Worm (Caenorhabditis elegans): ENCODE data around the gene mig-21.

mig-21 gene

DNA sequence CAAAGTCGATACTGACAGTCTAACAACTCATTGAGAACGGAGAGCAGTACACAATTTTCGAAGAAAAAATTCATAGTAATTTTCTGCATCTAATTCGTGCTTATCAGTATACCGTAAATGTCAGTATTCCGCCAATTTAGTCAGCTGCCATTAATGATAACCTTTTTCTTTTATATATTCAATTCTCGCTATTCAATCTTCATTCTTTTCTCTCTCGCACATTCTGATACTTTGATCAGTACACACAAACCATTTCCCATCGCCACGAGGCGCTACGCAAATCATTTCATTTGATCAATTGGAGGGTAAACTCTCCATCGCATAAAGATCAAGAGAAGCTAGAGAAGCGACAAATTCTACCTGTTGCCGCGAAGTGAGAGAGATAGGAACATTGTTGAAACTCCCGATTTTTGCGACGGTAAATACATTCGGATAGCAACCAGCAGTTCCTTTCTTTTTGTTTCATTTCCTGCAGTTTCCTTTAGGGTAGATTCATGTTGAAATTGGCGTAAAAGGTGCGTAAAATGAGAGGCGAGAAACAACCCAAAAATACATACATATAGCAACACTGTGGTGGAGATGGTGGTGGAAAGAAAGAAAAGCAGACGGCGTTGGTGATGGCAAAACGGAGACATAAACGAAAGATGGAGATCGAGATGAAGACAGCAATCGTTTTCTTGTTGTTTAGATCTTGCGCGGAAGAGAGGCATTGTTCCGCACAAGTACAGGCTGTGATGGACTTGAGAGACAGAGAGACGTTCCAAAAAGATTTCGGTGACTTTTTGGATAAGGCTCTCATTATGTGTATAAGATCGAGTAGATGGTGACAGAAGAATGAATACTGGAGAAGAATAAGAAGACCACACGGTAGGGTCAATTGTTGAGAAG lies 39.8 kb downstream of the mig-21 start:
- no peak for TF ChIP-seq unc-62 (GFP tag; optimal IDR thresholded peaks at IDR 0.05)

DNA sequence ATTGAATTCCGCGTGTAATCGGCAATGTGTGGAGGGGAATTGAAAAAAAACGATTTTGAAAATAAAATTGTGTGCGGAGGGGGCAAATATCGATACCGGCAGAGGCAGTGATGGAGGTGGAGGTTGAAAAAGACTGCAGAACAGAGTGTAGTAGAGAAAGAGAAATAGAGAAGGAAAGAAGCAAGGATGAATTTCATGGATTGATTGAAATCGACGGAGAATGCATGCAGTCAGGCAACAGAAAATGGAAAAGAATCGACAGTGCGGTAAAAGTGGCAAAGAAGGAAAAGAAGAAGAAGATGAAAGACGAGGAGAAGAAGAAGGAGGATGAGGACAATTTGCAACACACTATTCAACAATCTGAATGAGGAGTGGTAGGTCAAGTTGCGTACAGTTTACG lies 41.4 kb downstream of the mig-21 start, which contains the start of gene W04D12.1:
W04D12.1 (plus strand) TSS at position 111 of the 400 bp plus-strand sequence.
- no peak for TF ChIP-seq unc-62 (GFP tag; optimal IDR thresholded peaks at IDR 0.05)

DNA sequence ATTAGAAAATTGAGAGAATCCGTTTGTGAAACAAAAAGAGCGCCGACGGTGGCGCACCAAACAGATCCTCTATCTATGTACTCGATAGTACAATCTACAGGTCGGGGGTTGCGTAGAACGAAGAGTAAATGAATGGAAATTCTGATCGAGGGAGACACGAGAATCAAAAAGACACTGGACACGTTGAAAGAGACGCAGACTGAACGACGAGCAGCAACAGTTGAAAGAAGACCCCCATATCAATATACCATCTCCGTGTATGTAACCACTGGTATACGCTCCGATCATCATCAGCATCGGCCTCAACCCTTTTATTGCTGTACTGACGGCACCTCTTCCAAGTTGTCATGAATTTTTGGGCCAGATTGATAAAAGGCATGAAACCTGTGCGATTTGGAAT lies 41.9 kb downstream of the mig-21 start:
- no peak for TF ChIP-seq unc-62 (GFP tag; optimal IDR thresholded peaks at IDR 0.05)

DNA sequence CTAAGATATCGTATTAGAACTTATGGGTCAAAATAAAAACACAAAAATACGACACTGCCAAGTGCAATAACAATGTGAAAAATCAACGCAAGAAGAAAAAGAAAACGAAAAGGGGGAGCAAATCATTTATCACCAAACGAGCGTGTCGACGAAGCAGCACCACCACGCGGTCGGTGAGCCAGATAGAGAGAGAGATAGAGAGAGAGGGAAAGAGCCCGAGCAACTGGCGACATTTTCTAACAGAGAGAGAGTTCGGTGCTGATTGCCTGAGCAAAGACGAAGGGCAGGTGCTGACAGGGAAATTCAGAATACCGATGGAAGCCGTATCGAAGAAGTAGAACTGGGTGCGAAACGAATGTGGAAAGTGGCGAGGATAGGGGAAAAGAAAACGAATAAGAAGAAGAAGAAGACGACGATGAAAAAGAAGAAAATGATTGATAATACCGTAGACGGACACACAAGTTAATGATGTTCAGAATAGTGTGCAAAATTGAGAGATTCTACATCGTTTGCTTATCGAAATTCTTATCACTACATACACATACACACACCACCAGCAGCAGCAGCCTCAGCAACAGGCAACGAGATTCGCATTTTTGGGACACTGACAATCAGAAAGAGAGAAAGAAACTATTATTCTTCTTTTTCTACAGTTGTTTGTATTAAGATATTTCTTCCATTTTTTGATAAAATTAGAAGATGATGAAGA lies 42.9 kb downstream of the mig-21 start:
- no peak for TF ChIP-seq unc-62 (GFP tag; optimal IDR thresholded peaks at IDR 0.05)

DNA sequence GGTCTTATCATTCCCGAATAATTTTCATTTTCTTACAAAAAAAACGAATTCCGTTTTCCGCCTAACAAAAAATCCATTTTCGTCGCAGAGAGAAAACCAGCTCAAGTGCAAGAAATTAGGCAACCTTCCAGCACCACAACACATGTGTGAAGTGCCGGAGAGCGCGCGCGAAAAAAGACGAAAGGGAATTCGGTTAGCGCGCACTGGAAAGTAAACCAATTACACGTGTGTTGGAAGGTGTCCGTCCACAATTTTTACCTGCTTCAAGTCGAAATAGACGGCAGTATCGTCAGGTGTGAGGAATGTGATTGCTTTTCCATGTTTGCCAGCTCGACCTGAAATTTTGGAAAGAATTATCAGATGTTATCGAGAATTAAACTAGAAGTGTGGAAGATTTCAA lies 43.5 kb downstream of the mig-21 start:
- TF ChIP-seq unc-62 (GFP tag; optimal IDR thresholded peaks at IDR 0.05) = no peak

DNA sequence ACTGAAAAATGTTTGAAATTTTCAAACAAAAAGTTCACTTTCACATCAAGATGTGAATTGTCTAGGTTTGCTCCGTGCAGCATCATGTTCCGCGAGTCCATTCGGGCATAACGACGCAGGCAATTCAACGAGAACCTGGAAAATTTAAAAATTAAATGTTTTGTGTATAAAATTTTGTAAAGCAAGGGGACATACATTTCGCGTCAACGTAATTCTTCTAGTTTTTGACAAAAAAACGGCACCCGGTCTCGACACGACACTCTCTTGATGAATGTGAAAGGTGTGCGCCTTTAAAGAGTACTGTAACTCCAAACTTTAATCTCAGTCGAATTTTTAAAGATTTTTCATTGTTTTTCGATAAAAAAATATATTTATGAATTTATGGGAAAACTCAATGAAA lies 44.1 kb downstream of the mig-21 start, which contains the start of gene R12B2.6:
R12B2.6 (minus strand) TSS at position 101 of the 400 bp plus-strand sequence.
- no peak for TF ChIP-seq unc-62 (GFP tag; optimal IDR thresholded peaks at IDR 0.05)

DNA sequence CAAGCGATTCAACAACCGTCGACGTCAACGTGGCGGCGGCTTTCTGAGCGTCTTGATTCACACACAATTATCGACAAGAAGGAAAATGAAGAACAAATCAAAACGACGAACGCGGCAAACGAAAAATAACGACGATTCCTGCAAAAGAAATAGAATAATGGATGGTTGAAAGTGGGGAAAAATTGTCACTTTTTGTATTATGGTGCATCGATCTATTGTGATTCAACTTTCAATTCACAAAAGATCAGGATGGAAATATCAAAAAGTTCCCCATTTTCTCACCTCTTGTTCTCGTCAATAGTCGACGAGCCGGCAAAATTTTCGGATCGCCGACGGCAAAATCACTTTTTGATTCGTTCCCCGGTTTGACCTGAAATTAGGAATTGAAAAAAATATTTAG lies 44.8 kb downstream of the mig-21 start, which contains the start of the genes R12B2.13 and mdt-15:
R12B2.13 (minus strand) TSS at position 101 of the 400 bp plus-strand sequence.
mdt-15 (minus strand) TSS at position 376 of the 400 bp plus-strand sequence.
- no peak for TF ChIP-seq unc-62 (GFP tag; optimal IDR thresholded peaks at IDR 0.05)

DNA sequence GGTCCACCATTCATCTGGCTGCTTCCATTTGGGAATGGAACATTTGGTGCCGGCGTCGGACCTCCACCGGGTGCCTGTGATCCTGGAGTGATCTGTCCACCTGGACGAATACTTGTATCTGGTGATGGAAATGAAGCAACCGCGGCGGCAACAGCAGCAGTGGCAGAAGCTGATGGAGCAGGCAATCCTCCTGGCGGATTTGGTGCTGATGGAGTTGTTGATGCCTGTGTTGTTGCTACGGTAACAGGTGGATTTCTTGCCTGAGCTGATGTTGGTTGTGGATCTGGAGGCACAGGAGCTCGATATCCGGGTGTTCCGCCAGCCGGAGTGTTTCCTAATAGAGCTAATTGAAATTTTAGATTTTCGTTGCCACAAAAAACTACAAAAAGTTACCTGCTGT lies 45.7 kb downstream of the mig-21 start:
- no peak for TF ChIP-seq unc-62 (GFP tag; optimal IDR thresholded peaks at IDR 0.05)

DNA sequence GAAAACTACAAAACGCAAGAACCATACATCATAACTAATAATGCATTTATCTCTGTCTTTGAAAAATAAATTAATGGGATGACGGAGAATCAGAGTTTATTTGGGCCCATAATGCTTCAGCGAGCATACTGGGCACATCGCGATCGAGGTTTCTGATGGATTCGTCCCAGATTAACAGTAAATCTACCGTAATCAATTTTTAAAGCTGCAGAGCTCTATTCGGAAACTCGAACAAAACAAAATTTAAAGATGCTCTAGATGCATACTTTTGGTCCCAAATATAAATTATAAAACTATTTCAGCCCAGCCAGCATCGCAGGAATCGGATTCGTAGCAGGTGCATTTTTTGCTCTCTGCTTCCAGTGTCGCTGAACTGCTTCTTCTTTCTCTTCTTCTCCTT lies 50.1 kb downstream of the mig-21 start:
- no peak for TF ChIP-seq unc-62 (GFP tag; optimal IDR thresholded peaks at IDR 0.05)
